Fruit fly (Drosophila melanogaster): ENCODE measurements around the gene Trpgamma.

Gene Trpgamma

DNA sequence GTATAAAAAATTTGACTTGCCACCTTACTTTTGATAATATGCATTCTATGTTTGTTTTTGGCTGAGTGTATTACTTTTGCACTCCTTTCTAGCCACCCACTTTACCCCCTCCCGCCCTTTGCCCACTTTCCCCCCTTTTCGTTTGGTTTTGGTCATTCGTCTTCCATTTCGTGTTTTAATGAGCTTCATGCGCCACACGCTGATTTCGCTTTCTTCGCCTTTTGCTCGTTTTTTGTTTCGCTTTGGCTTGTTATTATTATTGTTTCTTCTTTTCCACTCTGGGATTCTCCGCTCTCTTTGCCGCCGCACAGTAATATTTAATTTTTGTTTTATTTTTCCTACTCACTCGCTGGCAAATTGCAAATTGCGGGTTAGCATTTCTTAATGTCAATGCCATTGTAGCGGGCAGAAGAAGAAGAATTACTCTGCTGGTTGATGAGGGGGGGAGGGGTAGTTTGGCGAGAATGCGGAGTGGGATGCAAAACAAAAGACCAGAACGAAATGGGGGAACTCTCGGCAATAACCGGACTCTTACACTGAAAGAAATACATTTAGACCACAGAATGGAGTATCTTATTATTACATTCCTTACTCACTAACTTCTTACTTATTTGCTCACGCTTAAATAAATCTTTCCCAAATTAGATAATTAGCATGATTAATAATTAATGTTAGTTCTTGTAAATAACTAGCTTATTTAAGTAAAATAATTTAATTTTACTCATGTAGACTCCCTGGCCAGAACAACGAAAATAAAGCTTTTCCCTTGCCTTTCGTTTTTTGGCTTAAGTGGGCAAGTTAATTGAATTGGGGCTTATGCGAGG is 30.8 kb downstream of the Trpgamma start (continued):
- TF ChIP-seq vri (GFP tag; optimal IDR thresholded peaks at IDR 0.05) (no peak), CG8632 (GFP tag; optimal IDR thresholded peaks at IDR 0.05) (no peak), CG10669 (GFP tag; optimal IDR thresholded peaks at IDR 0.05) (no peak), CG6163 (GFP tag; IDR thresholded peaks at IDR 0.05) (no peak), svp (GFP tag) (peak; percentile 73), dac (GFP tag; optimal IDR thresholded peaks at IDR 0.05) (no peak), lz (GFP tag; optimal IDR thresholded peaks at IDR 0.05) (peak; percentile 13), spab (GFP tag; optimal IDR thresholded peaks at IDR 0.05) (no peak), Gug (GFP tag; IDR thresholded peaks at IDR 0.05) (no peak), Smox (GFP tag; optimal IDR thresholded peaks at IDR 0.05) (peak; percentile 19), CG4318 (GFP tag; optimal IDR thresholded peaks at IDR 0.05) (no peak), CG16779 (tag; optimal IDR thresholded peaks at IDR 0.05) (no peak), fd85E (GFP tag; optimal IDR thresholded peaks at IDR 0.05) (no peak), Sox14 (GFP tag; optimal IDR thresholded peaks at IDR 0.05) (peak; percentile 13), cyc (GFP tag; optimal IDR thresholded peaks at IDR 0.05) (no peak), CG31627 (GFP tag; optimal IDR thresholded peaks at IDR 0.05) (no peak), Ets96B (tag; optimal IDR thresholded peaks at IDR 0.05) (peak; percentile 22), ss (GFP tag; optimal IDR thresholded peaks at IDR 0.05) (no peak), pdm3 (GFP tag; optimal IDR thresholded peaks at IDR 0.05) (no peak), Eip93F (GFP tag; optimal IDR thresholded peaks at IDR 0.05) (no peak), Hr38 (GFP tag; optimal IDR thresholded peaks at IDR 0.05) (no peak), achi (GFP tag; optimal IDR thresholded peaks at IDR 0.05) (peak; percentile 0), salr (GFP tag; optimal IDR thresholded peaks at IDR 0.05) (no peak), CG3032 (tag; optimal IDR thresholded peaks at IDR 0.05) (peak; percentile 21), CG8119 (GFP tag; IDR thresholded peaks at IDR 0.05) (peak; percentile 44; the same call in 1 of the 3 replicates), CG6808 (GFP tag; optimal IDR thresholded peaks at IDR 0.05) (no peak), CG10631 (GFP tag; optimal IDR thresholded peaks at IDR 0.05) (peak; percentile 15), CG32006 (GFP tag; optimal IDR thresholded peaks at IDR 0.05) (peak; percentile 40), acj6 (GFP tag; optimal IDR thresholded peaks at IDR 0.05) (peak; percentile 26)

DNA sequence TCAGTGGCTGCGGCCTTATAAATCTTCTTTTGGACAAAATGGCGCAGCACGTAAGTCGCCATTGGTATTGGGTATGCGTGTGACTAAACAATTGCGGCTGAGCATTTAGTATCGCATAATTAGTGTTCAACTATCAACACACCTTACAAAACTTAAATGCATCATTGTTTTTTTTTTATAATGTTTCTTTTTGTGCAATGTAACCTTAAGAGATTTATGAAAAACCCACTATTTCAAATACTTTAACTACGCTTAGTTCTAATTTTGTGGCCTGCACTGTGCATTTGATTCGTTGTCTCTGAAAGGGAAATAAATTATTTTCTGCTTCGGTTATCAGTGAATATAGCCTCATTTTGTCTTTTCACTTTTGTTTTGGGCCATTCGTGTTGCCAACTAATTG is 32.5 kb downstream of the Trpgamma start:
- TF ChIP-seq CG6854 (GFP tag; optimal IDR thresholded peaks at IDR 0.05) (peak; percentile 8), fd59A (GFP tag; optimal IDR thresholded peaks at IDR 0.05) (peak; percentile 14), spab (GFP tag; optimal IDR thresholded peaks at IDR 0.05) (peak; percentile 49), topi (GFP tag; optimal IDR thresholded peaks at IDR 0.05) (peak; percentile 55), Hr4 (GFP tag; optimal IDR thresholded peaks at IDR 0.05) (peak; percentile 46), achi (GFP tag; optimal IDR thresholded peaks at IDR 0.05) (peak; percentile 60), eg (GFP tag; IDR thresholded peaks at IDR 0.05) (peak; percentile 70), Blimp-1 (GFP tag; optimal IDR thresholded peaks at IDR 0.05) (peak; percentile 43), OdsH (GFP tag; optimal IDR thresholded peaks at IDR 0.05) (peak; percentile 67), CG9139 (GFP tag; optimal IDR thresholded peaks at IDR 0.05) (no peak), Hr39 (GFP tag; optimal IDR thresholded peaks at IDR 0.05) (peak; percentile 73), CG4318 (GFP tag; optimal IDR thresholded peaks at IDR 0.05) (peak; percentile 18), esn (GFP tag; optimal IDR thresholded peaks at IDR 0.05) (peak; percentile 80), CG32006 (GFP tag; optimal IDR thresholded peaks at IDR 0.05) (peak; percentile 71), Met (GFP tag; optimal IDR thresholded peaks at IDR 0.05) (peak; percentile 82), CG6276 (GFP tag; optimal IDR thresholded peaks at IDR 0.05) (peak; percentile 57), svp (GFP tag) (peak; percentile 79), CG6163 (GFP tag; IDR thresholded peaks at IDR 0.05) (peak; percentile 62), CG8632 (GFP tag; optimal IDR thresholded peaks at IDR 0.05) (peak; percentile 59), CG8319 (GFP tag; optimal IDR thresholded peaks at IDR 0.05) (peak; percentile 37), CG10631 (GFP tag; optimal IDR thresholded peaks at IDR 0.05) (peak; percentile 32), CG3032 (tag; optimal IDR thresholded peaks at IDR 0.05) (peak; percentile 33), Sox102F (GFP tag; optimal IDR thresholded peaks at IDR 0.05) (peak; percentile 71), Eip93F (GFP tag; optimal IDR thresholded peaks at IDR 0.05) (no peak), CG8119 (GFP tag; IDR thresholded peaks at IDR 0.05) (peak; percentile 77; the same call in 2 of the 3 replicates), lz (GFP tag; optimal IDR thresholded peaks at IDR 0.05) (peak; percentile 60), acj6 (GFP tag; optimal IDR thresholded peaks at IDR 0.05) (peak; percentile 67), CG6792 (GFP tag; optimal IDR thresholded peaks at IDR 0.05) (peak; percentile 67), Ets96B (tag; optimal IDR thresholded peaks at IDR 0.05) (peak; percentile 32), vri (GFP tag; optimal IDR thresholded peaks at IDR 0.05) (peak; percentile 54), Lpt (GFP tag; optimal IDR thresholded peaks at IDR 0.05) (peak; percentile 46), CG11902 (GFP tag; optimal IDR thresholded peaks at IDR 0.05) (peak; percentile 43), CG10669 (GFP tag; optimal IDR thresholded peaks at IDR 0.05) (peak; percentile 62), CG11762 (GFP tag; optimal IDR thresholded peaks at IDR 0.05; ENCODE audit: insufficient read depth) (peak; percentile 47)

All from whole organism, prepupa.